Fruit fly (Drosophila melanogaster): Measurements from ENCODE around the gene Ack.

DNA sequence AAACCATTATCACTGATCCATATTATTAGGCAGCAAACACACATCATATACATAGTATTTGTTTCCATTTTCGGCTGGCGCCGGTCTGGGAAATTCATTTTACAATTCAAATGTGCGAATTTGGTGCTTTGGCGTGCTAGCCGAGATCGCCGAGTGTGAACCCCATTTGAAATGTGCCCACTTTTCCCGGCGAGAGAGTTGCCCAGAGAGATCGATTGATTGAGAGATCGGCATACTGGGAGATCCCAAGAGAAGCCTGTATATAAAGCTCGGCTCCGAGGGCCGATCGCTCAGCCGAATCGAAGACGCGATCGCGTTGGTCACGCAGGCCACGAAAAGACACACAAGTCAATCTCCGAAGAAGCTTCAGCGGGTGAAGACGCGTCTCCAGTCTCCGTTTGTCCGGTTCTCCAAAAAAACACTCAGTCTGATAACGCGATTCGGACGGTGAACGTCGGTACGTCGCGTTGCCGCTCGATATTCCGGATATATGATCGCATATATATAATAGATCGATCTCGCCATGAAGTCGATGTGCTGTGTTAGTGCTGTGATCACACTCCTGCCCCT is 40.5 kb downstream of the Ack start, which contains the start of gene CG1299:
- TF ChIP-seq CG8478 (optimal IDR thresholded peaks at IDR 0.05) (no peak), CTCF (optimal IDR thresholded peaks at IDR 0.05) (no peak)

Data from S2 (cell line).